Worm (Caenorhabditis elegans) whole organism, midembryonic: Measurements from ENCODE around the gene F59A2.5.

Experiments used
- klf-2 ChIP-seq: fragments of 200-800 bp; sonication (Bioruptor generic); conservative IDR thresholded peaks from 2 replicates; pipeline ENCODE4 v1.3.6; 2022; ENCODE audit warnings: missing genetic modification reagents, missing genetic modification characterization, missing compliant biosample characterization
- ztf-23 ChIP-seq: fragments of 200-800 bp; sonication (Bioruptor generic); IDR thresholded peaks from 2 replicates; pipeline ENCODE4 v1.3.6; 2022; ENCODE audit warnings: missing genetic modification reagents, missing genetic modification characterization, missing compliant biosample characterization

DNA sequence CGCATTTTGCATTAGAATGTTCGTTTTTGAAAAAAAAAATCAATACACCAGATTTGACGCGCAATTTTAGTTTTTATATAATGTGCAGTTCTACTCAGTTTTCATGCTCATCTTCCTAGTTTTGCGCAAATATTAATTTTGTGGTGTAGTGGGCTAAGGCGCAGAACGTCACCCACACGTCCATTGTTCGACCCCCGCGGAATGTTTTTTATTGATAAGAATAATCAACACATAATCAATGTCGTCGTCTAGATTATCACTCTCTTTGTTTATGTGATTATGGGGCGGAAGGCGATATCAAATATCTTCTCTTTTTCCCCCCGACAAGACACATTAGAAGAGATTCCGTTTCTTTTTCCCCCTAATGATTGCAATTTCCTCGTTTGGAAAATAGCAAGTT is 48.9 kb upstream of the F59A2.5 start:
- TF ChIP-seq klf-2 (no peak), ztf-23 (GFP tag; lab: Robert Waterston, UW) (no peak)
